Worm (Caenorhabditis elegans): Measurements from ENCODE around the gene K06H6.1.

- TF ChIP-seq W03F9.2 (tag; optimal IDR thresholded peaks at IDR 0.05) = no peak
- no peak for TF ChIP-seq him-1 (tag; optimal IDR thresholded peaks at IDR 0.05)
Observed at ce11 chrV:608844-609243, 20.9 kb downstream of the K06H6.1 start, which contains the start of gene srw-109.
